Fruit fly (Drosophila melanogaster): ENCODE data around the gene RpS19b.

RpS19b gene

dm6 chr3R:23921701-23922501 lies 11.4 kb downstream of the RpS19b start (continued):
- peak; percentile 90 for TF ChIP-seq ftz-f1 (GFP tag; optimal IDR thresholded peaks at IDR 0.05)
- peak; percentile 58; the same call in 1 of the 2 replicates for TF ChIP-seq klu (GFP tag; IDR thresholded peaks at IDR 0.05)
- TF ChIP-seq HLH4C (GFP tag; IDR thresholded peaks at IDR 0.05; ENCODE audit: partially characterized antibody) = no peak
- no peak for TF ChIP-seq h (optimal IDR thresholded peaks at IDR 0.05)
- no peak for TF ChIP-seq CG10462 (GFP tag; optimal IDR thresholded peaks at IDR 0.05)
- TF ChIP-seq CG31224 (GFP tag; IDR thresholded peaks at IDR 0.05) = peak; percentile 43; the same call in 1 of the 2 replicates
- no peak for TF ChIP-seq CG8765 (GFP tag; IDR thresholded peaks at IDR 0.05)
- peak; percentile 57; the same call in 1 of the 3 replicates for TF ChIP-seq zfh1 (GFP tag; IDR thresholded peaks at IDR 0.05)
- TF ChIP-seq peb (GFP tag; IDR thresholded peaks at IDR 0.05) = 0 out of 2 replicates have a peak, but pooled peaks have one; percentile 22
- TF ChIP-seq CG1024 (GFP tag; IDR thresholded peaks at IDR 0.05) = no peak; the same call in 1 of the 2 replicates
- TF ChIP-seq sisA (GFP tag; IDR thresholded peaks at IDR 0.05) = peak; percentile 49
- TF ChIP-seq CG4424 (GFP tag; optimal IDR thresholded peaks at IDR 0.05) = no peak
- TF ChIP-seq Scr (GFP tag; IDR thresholded peaks at IDR 0.05; ENCODE audit: partially characterized antibody) = peak; percentile 41
- TF ChIP-seq CrebB (tag; optimal IDR thresholded peaks at IDR 0.05) = peak; percentile 33
- TF ChIP-seq da (GFP tag; optimal IDR thresholded peaks at IDR 0.05) = peak; percentile 91
- TF ChIP-seq CG9727 (GFP tag; optimal IDR thresholded peaks at IDR 0.05) = peak; percentile 28
- TF ChIP-seq HLHmδ (GFP tag; optimal IDR thresholded peaks at IDR 0.05) = peak; percentile 53
- peak; percentile 83 for TF ChIP-seq abd-A (tag; optimal IDR thresholded peaks at IDR 0.05)
- TF ChIP-seq tx (GFP tag; optimal IDR thresholded peaks at IDR 0.05) = no peak
- peak; percentile 50; the same call in 1 of the 2 replicates for TF ChIP-seq CG10366 (GFP tag; IDR thresholded peaks at IDR 0.05)
- TF ChIP-seq repo (GFP tag; optimal IDR thresholded peaks at IDR 0.05) = no peak
- no peak for TF ChIP-seq ems (GFP tag; optimal IDR thresholded peaks at IDR 0.05)
- peak; percentile 37 for TF ChIP-seq CoRest (tag; optimal IDR thresholded peaks at IDR 0.05)
- TF ChIP-seq danr (GFP tag; IDR thresholded peaks at IDR 0.05) = no peak
- TF ChIP-seq Atf6 (GFP tag; IDR thresholded peaks at IDR 0.05) = peak; percentile 14; the same call in 1 of the 2 replicates
- TF ChIP-seq tna (GFP tag; IDR thresholded peaks at IDR 0.05; ENCODE audit: partially characterized antibody) = no peak; the same call in 1 of the 2 replicates
- TF ChIP-seq pb (GFP tag; optimal IDR thresholded peaks at IDR 0.05) = peak; percentile 23
- TF ChIP-seq CG31365 (tag; optimal IDR thresholded peaks at IDR 0.05) = no peak
- no peak for TF ChIP-seq trh (GFP tag; optimal IDR thresholded peaks at IDR 0.05)
- TF ChIP-seq Myb (GFP tag; optimal IDR thresholded peaks at IDR 0.05) = no peak
- TF ChIP-seq stc (GFP tag; IDR thresholded peaks at IDR 0.05) = peak; percentile 74
- no peak for TF ChIP-seq BtbVII (GFP tag; optimal IDR thresholded peaks at IDR 0.05)
- TF ChIP-seq Ssrp (tag; optimal IDR thresholded peaks at IDR 0.05) = peak; percentile 53
- no peak for TF ChIP-seq CG7271 (tag; optimal IDR thresholded peaks at IDR 0.05)
- TF ChIP-seq bcd (GFP tag; optimal IDR thresholded peaks at IDR 0.05) = no peak
- TF ChIP-seq CG17829 (tag; optimal IDR thresholded peaks at IDR 0.05) = no peak
- TF ChIP-seq chinmo (GFP tag; IDR thresholded peaks at IDR 0.05; ENCODE audit: partially characterized antibody) = peak; percentile 97; the same call in 3 of the 4 replicates
- peak; percentile 79 for TF ChIP-seq sr (GFP tag; IDR thresholded peaks at IDR 0.05)
- no peak for TF ChIP-seq cato (GFP tag; optimal IDR thresholded peaks at IDR 0.05; ENCODE audit: borderline replicate concordance)
- 0 out of 2 replicates have a peak, but pooled peaks have one; percentile 17 for TF ChIP-seq CG31441 (GFP tag; IDR thresholded peaks at IDR 0.05)
- no peak for TF ChIP-seq CG17912 (GFP tag; optimal IDR thresholded peaks at IDR 0.05)
- TF ChIP-seq pros (GFP tag; optimal IDR thresholded peaks at IDR 0.05) = peak; percentile 87
- TF ChIP-seq CG4328 (GFP tag; optimal IDR thresholded peaks at IDR 0.05) = peak; percentile 35
- TF ChIP-seq insv (GFP tag; optimal IDR thresholded peaks at IDR 0.05) = no peak
- no peak for TF ChIP-seq CG12219 (GFP tag; optimal IDR thresholded peaks at IDR 0.05)
- TF ChIP-seq CG7928 (GFP tag; optimal IDR thresholded peaks at IDR 0.05) = no peak
- TF ChIP-seq CG15696 (tag; optimal IDR thresholded peaks at IDR 0.05) = no peak
- TF ChIP-seq HLH54F (GFP tag; optimal IDR thresholded peaks at IDR 0.05) = peak; percentile 4
- peak; percentile 14 for TF ChIP-seq Dek (tag; optimal IDR thresholded peaks at IDR 0.05)
